Worm (Caenorhabditis elegans) whole organism, mixed stage, embryonic: ENCODE results near the gene Y43F8B.18.

Source experiments
- M03D4.4 ChIP-seq: sonication (generic microtip); optimal IDR thresholded peaks from 2 replicates; lab custom pipeline; 2017; ENCODE audit warnings: mild to moderate bottlenecking, missing genetic modification characterization, missing compliant biosample characterization
- bed-3 ChIP-seq: fragments of 200-800 bp; sonication (Bioruptor generic); optimal IDR thresholded peaks from 3 replicates; lab custom pipeline; 2018; ENCODE audit warnings: mild to moderate bottlenecking, missing genetic modification characterization, moderate library complexity, missing compliant biosample characterization
- blmp-1 ChIP-seq: fragments of 150-350 bp; optimal IDR thresholded peaks from 2 replicates; lab custom pipeline; 2014; ENCODE audit warnings: missing biosample characterization, missing genetic modification characterization
- ceh-39 ChIP-seq: fragments of 150-350 bp; optimal IDR thresholded peaks from 2 replicates; lab custom pipeline; 2014; ENCODE audit warnings: missing biosample characterization, missing genetic modification characterization
- ceh-43 ChIP-seq: fragments of 200-800 bp; sonication (Bioruptor generic); optimal IDR thresholded peaks from 2 replicates; lab custom pipeline; 2018; ENCODE audit warnings: mild to moderate bottlenecking, missing genetic modification characterization, moderate library complexity, missing compliant biosample characterization
- ceh-83 ChIP-seq: fragments of 200-800 bp; sonication (Bioruptor generic); optimal IDR thresholded peaks from 2 replicates; lab custom pipeline; 2018; ENCODE audit warnings: mild to moderate bottlenecking, missing genetic modification characterization, missing compliant biosample characterization
- ces-1 ChIP-seq: fragments of 150-350 bp; optimal IDR thresholded peaks from 2 replicates; lab custom pipeline; 2014; ENCODE audit warnings: missing biosample characterization, missing genetic modification reagents, missing genetic modification characterization
- cnd-1 ChIP-seq: fragments of 200-800 bp; sonication (Bioruptor generic); optimal IDR thresholded peaks from 2 replicates; lab custom pipeline; 2018; ENCODE audit warnings: mild to moderate bottlenecking, missing genetic modification characterization, missing compliant biosample characterization
- drap-1 ChIP-seq: fragments of 200-800 bp; sonication (Bioruptor generic); optimal IDR thresholded peaks from 3 replicates; lab custom pipeline; 2018; ENCODE audit warnings: mild to moderate bottlenecking, missing genetic modification characterization, missing compliant biosample characterization
- elt-1 ChIP-seq: sonication (generic microtip); optimal IDR thresholded peaks from 2 replicates; lab custom pipeline; 2017; ENCODE audit warnings: missing genetic modification characterization, mild to moderate bottlenecking, missing compliant biosample characterization, antibody characterized with exemption, moderate library complexity, borderline replicate concordance; ENCODE audit not compliant: insufficient read depth
- flh-1 ChIP-seq: fragments of 200-800 bp; sonication (Bioruptor generic); optimal IDR thresholded peaks from 2 replicates; lab custom pipeline; 2018; ENCODE audit warnings: mild to moderate bottlenecking, missing genetic modification characterization, moderate library complexity, missing compliant biosample characterization
- hlh-1 ChIP-seq: fragments of 150-350 bp; optimal IDR thresholded peaks from 2 replicates; lab custom pipeline; 2014; ENCODE audit warnings: missing biosample characterization, missing genetic modification reagents, missing genetic modification characterization
- lin-32 ChIP-seq: fragments of 200-800 bp; sonication (Bioruptor generic); optimal IDR thresholded peaks from 2 replicates; lab custom pipeline; 2018; ENCODE audit warnings: mild to moderate bottlenecking, missing genetic modification characterization, missing compliant biosample characterization
- lsy-2 ChIP-seq: fragments of 150-350 bp; optimal IDR thresholded peaks from 2 replicates; lab custom pipeline; 2014; ENCODE audit warnings: missing biosample characterization, missing genetic modification characterization
- mep-1 ChIP-seq: fragments of 150-350 bp; optimal IDR thresholded peaks from 2 replicates; lab custom pipeline; 2017; ENCODE audit warnings: missing biosample characterization, missing genetic modification reagents, missing genetic modification characterization, inconsistent platforms
- mls-2 ChIP-seq: sonication (generic microtip); optimal IDR thresholded peaks from 2 replicates; lab custom pipeline; 2016; ENCODE audit warnings: mild to moderate bottlenecking, missing genetic modification characterization, moderate library complexity, missing compliant biosample characterization
- nhr-12 ChIP-seq: fragments of 150-350 bp; optimal IDR thresholded peaks from 2 replicates; lab custom pipeline; 2014; ENCODE audit warnings: missing biosample characterization, missing genetic modification characterization
- nhr-2 ChIP-seq: fragments of 150-350 bp; optimal IDR thresholded peaks from 2 replicates; lab custom pipeline; 2014; ENCODE audit warnings: missing biosample characterization, missing genetic modification characterization
- nhr-237 ChIP-seq: fragments of 150-350 bp; optimal IDR thresholded peaks from 2 replicates; lab custom pipeline; 2014; ENCODE audit warnings: missing biosample characterization, missing genetic modification characterization
- nhr-28 ChIP-seq: fragments of 150-350 bp; optimal IDR thresholded peaks from 2 replicates; lab custom pipeline; 2014; ENCODE audit warnings: missing biosample characterization, missing genetic modification characterization
- nhr-76 ChIP-seq: sonication (generic microtip); optimal IDR thresholded peaks from 2 replicates; lab custom pipeline; 2017; ENCODE audit warnings: missing biosample characterization, missing genetic modification characterization
- pha-4 ChIP-seq: fragments of 150-350 bp; optimal IDR thresholded peaks from 2 replicates; lab custom pipeline; 2018; ENCODE audit warnings: missing biosample characterization, missing genetic modification reagents, missing genetic modification characterization
- sem-2 ChIP-seq: fragments of 200-800 bp; sonication (Bioruptor generic); optimal IDR thresholded peaks from 2 replicates; lab custom pipeline; 2018; ENCODE audit warnings: mild to moderate bottlenecking, missing genetic modification characterization, missing compliant biosample characterization
- snpc-4 ChIP-seq: fragments of 150-350 bp; optimal IDR thresholded peaks from 2 replicates; lab custom pipeline; 2014; ENCODE audit warnings: missing biosample characterization, missing genetic modification characterization
- sptf-1 ChIP-seq: sonication (generic microtip); optimal IDR thresholded peaks from 2 replicates; lab custom pipeline; 2017; ENCODE audit warnings: mild to moderate bottlenecking, missing genetic modification characterization, moderate library complexity, missing compliant biosample characterization
- tbx-8 ChIP-seq: fragments of 200-800 bp; sonication (Bioruptor generic); optimal IDR thresholded peaks from 2 replicates; lab custom pipeline; 2018; ENCODE audit warnings: mild to moderate bottlenecking, missing genetic modification characterization, moderate library complexity, missing compliant biosample characterization
- unc-120 ChIP-seq: sonication (generic microtip); optimal IDR thresholded peaks from 2 replicates; lab custom pipeline; 2017; ENCODE audit warnings: missing genetic modification characterization, missing compliant biosample characterization; ENCODE audit not compliant: poor library complexity, severe bottlenecking
- unc-39 ChIP-seq: fragments of 150-350 bp; optimal IDR thresholded peaks from 2 replicates; lab custom pipeline; 2014; ENCODE audit warnings: missing biosample characterization, missing genetic modification characterization
- unc-62 ChIP-seq: fragments of 150-350 bp; optimal IDR thresholded peaks from 2 replicates; lab custom pipeline; 2014; ENCODE audit warnings: missing biosample characterization, missing genetic modification reagents, missing genetic modification characterization
- zip-8 ChIP-seq: fragments of 150-350 bp; optimal IDR thresholded peaks from 2 replicates; lab custom pipeline; 2014; ENCODE audit warnings: missing biosample characterization, missing genetic modification characterization
- ztf-11 ChIP-seq: fragments of 150-350 bp; optimal IDR thresholded peaks from 2 replicates; lab custom pipeline; 2014; ENCODE audit warnings: missing biosample characterization, missing genetic modification characterization

Gene Y43F8B.18

ce11 chrV:19485690-19486089 is at the start of gene Y43F8B.18:
Gene Y43F8B.18 (plus strand): TSS chrV:19485990.
- TF ChIP-seq sptf-1 (tag; lab: Kevin White, UChicago) (no peak), mls-2 (tag; lab: Kevin White, UChicago) (no peak), flh-1 (GFP tag; lab: Kevin White, UChicago) (no peak), ceh-43 (GFP tag; lab: Kevin White, UChicago) (no peak), lsy-2 (tag; lab: Kevin White, UChicago) (no peak), blmp-1 (no peak), elt-1 (tag; lab: Kevin White, UChicago) (no peak), sem-2 (no peak), unc-39 (tag; lab: Kevin White, UChicago) (no peak), lin-32 (no peak), nhr-12 (tag; lab: Kevin White, UChicago) (no peak), unc-62 (GFP tag; lab: Kevin White, UChicago) (no peak), nhr-2 (tag; lab: Kevin White, UChicago) (no peak), zip-8 (tag; lab: Kevin White, UChicago) (no peak)

- TF ChIP-seq snpc-4 (tag; lab: Kevin White, UChicago) (no peak), bed-3 (GFP tag; lab: Kevin White, UChicago) (no peak), ceh-39 (tag; lab: Kevin White, UChicago) (no peak), mls-2 (tag; lab: Kevin White, UChicago) (no peak), drap-1 (GFP tag; lab: Kevin White, UChicago) (no peak), pha-4 (no peak), nhr-12 (tag; lab: Kevin White, UChicago) (no peak), mep-1 (tag; lab: Kevin White, UChicago) (no peak), elt-1 (tag; lab: Kevin White, UChicago) (no peak), ztf-11 (tag; lab: Kevin White, UChicago) (no peak), cnd-1 (tag; lab: Kevin White, UChicago) (no peak), tbx-8 (GFP tag; lab: Kevin White, UChicago) (no peak), flh-1 (GFP tag; lab: Kevin White, UChicago) (no peak)
Measured at ce11 chrV:19436307-19436706, 49.5 kb upstream of the Y43F8B.18 start, which contains the start of gene C25F9.14. Gene C25F9.14 (plus strand): TSS chrV:19436484.

ce11 chrV:19443599-19443998 is 42.2 kb upstream of the Y43F8B.18 start:
- TF ChIP-seq nhr-76 (tag; lab: Kevin White, UChicago), result no peak
- no peak for TF ChIP-seq nhr-12 (tag; lab: Kevin White, UChicago)
- peak; percentile 76 for TF ChIP-seq zip-8 (tag; lab: Kevin White, UChicago)

- no peak for TF ChIP-seq nhr-237 (tag; lab: Kevin White, UChicago)
- TF ChIP-seq, all 35 proteins: peak for 0
Measured at ce11 chrV:19445442-19445841, 40.3 kb upstream of the Y43F8B.18 start, which contains the start of gene M04C3.1. Gene M04C3.1 (minus strand): TSS chrV:19445605.

ce11 chrV:19448805-19449204 is 37.0 kb upstream of the Y43F8B.18 start, which contains the start of gene M04C3.2:
Gene M04C3.2 (minus strand): TSS chrV:19448905.
- TF ChIP-seq unc-120 (tag; lab: Kevin White, UChicago), result no peak
- TF ChIP-seq ces-1, result no peak
- no peak for TF ChIP-seq nhr-28 (tag; lab: Kevin White, UChicago)
- TF ChIP-seq tbx-8 (GFP tag; lab: Kevin White, UChicago), result no peak
- TF ChIP-seq nhr-12 (tag; lab: Kevin White, UChicago), result no peak
- TF ChIP-seq M03D4.4 (tag; lab: Kevin White, UChicago), result no peak
- TF ChIP-seq mep-1 (tag; lab: Kevin White, UChicago), result no peak
- no peak for TF ChIP-seq flh-1 (GFP tag; lab: Kevin White, UChicago)
- no peak for TF ChIP-seq hlh-1 (tag; lab: Kevin White, UChicago)
- TF ChIP-seq nhr-237 (tag; lab: Kevin White, UChicago), result no peak
- TF ChIP-seq ceh-39 (tag; lab: Kevin White, UChicago), result no peak
- no peak for TF ChIP-seq sptf-1 (tag; lab: Kevin White, UChicago)
- TF ChIP-seq nhr-76 (tag; lab: Kevin White, UChicago), result no peak
- TF ChIP-seq ceh-83 (GFP tag; lab: Kevin White, UChicago), result no peak
